Fruit fly (Drosophila melanogaster) whole organism, embryonic: ENCODE results near the gene CCAP-R.

ENCODE experiments used
- CG10267 ChIP-seq: fragments of 200-800 bp; sonication (Bioruptor generic); optimal IDR thresholded peaks from 2 replicates; lab custom pipeline; 2018; ENCODE audit warnings: missing biosample characterization, mild to moderate bottlenecking, missing genetic modification characterization, moderate library complexity
- CG10543 ChIP-seq: fragments of 200-800 bp; sonication (Bioruptor generic); optimal IDR thresholded peaks from 3 replicates; lab custom pipeline; 2017; ENCODE audit warnings: missing biosample characterization, mild to moderate bottlenecking, missing genetic modification characterization, moderate library complexity
- CG12155 ChIP-seq: fragments of 200-800 bp; sonication (Bioruptor generic); optimal IDR thresholded peaks from 3 replicates; lab custom pipeline; 2016; ENCODE audit warnings: missing biosample characterization, missing genetic modification characterization
- CG12236 ChIP-seq: fragments of 200-800 bp; sonication (Bioruptor generic); optimal IDR thresholded peaks from 2 replicates; lab custom pipeline; 2016; ENCODE audit warnings: missing biosample characterization, missing genetic modification characterization
- CG14965 ChIP-seq: fragments of 200-800 bp; sonication (Bioruptor generic); optimal IDR thresholded peaks from 2 replicates; lab custom pipeline; 2016; ENCODE audit warnings: missing biosample characterization, missing genetic modification characterization, borderline replicate concordance
- CG15269 ChIP-seq: fragments of 200-800 bp; sonication (Bioruptor generic); optimal IDR thresholded peaks from 2 replicates; lab custom pipeline; 2018; ENCODE audit warnings: missing biosample characterization, mild to moderate bottlenecking, missing genetic modification characterization, moderate library complexity
- CG1602 ChIP-seq: fragments of 200-800 bp; sonication (Bioruptor generic); optimal IDR thresholded peaks from 3 replicates; lab custom pipeline; 2016; ENCODE audit warnings: missing biosample characterization, missing genetic modification characterization
- CG16863 ChIP-seq: fragments of 200-800 bp; sonication (Bioruptor generic); optimal IDR thresholded peaks from 3 replicates; lab custom pipeline; 2016; ENCODE audit warnings: missing biosample characterization, missing genetic modification characterization
- CG17328 ChIP-seq: fragments of 200-800 bp; sonication (Bioruptor generic); IDR thresholded peaks from 2 replicates; pipeline ENCODE4 v1.3.6; 2022; ENCODE audit warnings: missing biosample characterization, missing genetic modification characterization
- CG17385 ChIP-seq: fragments of 200-800 bp; sonication (Bioruptor generic); optimal IDR thresholded peaks from 3 replicates; lab custom pipeline; 2018; ENCODE audit warnings: missing biosample characterization, mild to moderate bottlenecking, missing genetic modification characterization
- CG17912 ChIP-seq: fragments of 200-800 bp; sonication (Bioruptor generic); optimal IDR thresholded peaks from 2 replicates; lab custom pipeline; 2018; ENCODE audit warnings: missing biosample characterization, mild to moderate bottlenecking, missing genetic modification characterization
- CG18011 ChIP-seq: fragments of 200-800 bp; sonication (Bioruptor generic); optimal IDR thresholded peaks from 2 replicates; lab custom pipeline; 2017; ENCODE audit warnings: missing biosample characterization, missing genetic modification characterization, mild to moderate bottlenecking, moderate library complexity, missing genotype
- CG18619 ChIP-seq: fragments of 200-800 bp; sonication (Bioruptor generic); optimal IDR thresholded peaks from 3 replicates; lab custom pipeline; 2017; ENCODE audit warnings: missing biosample characterization, mild to moderate bottlenecking, missing genetic modification characterization
- CG31441 ChIP-seq: fragments of 200-800 bp; sonication (Bioruptor generic); IDR thresholded peaks from 2 replicates; pipeline ENCODE4 v1.3.6; 2022; ENCODE audit warnings: missing biosample characterization, missing genetic modification characterization
- CG32532 ChIP-seq: fragments of 200-800 bp; sonication (Bioruptor generic); IDR thresholded peaks from 2 replicates; pipeline ENCODE4 v1.3.6; 2022; ENCODE audit warnings: missing biosample characterization, missing genetic modification characterization
- CG34422 ChIP-seq: fragments of 200-800 bp; sonication (Bioruptor generic); IDR thresholded peaks from 3 replicates; pipeline ENCODE4 v1.3.6; 2022; ENCODE audit warnings: missing biosample characterization, missing genetic modification characterization
- CG3838 ChIP-seq: fragments of 200-800 bp; sonication (Bioruptor generic); optimal IDR thresholded peaks from 3 replicates; lab custom pipeline; 2016; ENCODE audit warnings: missing biosample characterization, missing genetic modification characterization
- CG42726 ChIP-seq: fragments of 200-800 bp; sonication (Bioruptor generic); IDR thresholded peaks from 2 replicates; pipeline ENCODE4 v1.3.6; 2022; ENCODE audit warnings: missing biosample characterization, missing genetic modification characterization; ENCODE audit not compliant: partially characterized antibody
- CG4854 ChIP-seq: fragments of 200-800 bp; sonication (Bioruptor generic); optimal IDR thresholded peaks from 2 replicates; lab custom pipeline; 2016; ENCODE audit warnings: missing biosample characterization, missing genetic modification characterization, inconsistent platforms
- CG6175 ChIP-seq: fragments of 200-800 bp; sonication (Bioruptor generic); IDR thresholded peaks from 3 replicates; pipeline ENCODE4 v1.3.6; 2022; ENCODE audit warnings: missing biosample characterization, missing genetic modification characterization
- CG7786 ChIP-seq: fragments of 200-800 bp; sonication (Bioruptor generic); optimal IDR thresholded peaks from 2 replicates; lab custom pipeline; 2016; ENCODE audit warnings: missing biosample characterization, missing genetic modification characterization
- CG7839 ChIP-seq: fragments of 200-800 bp; sonication (Bioruptor generic); optimal IDR thresholded peaks from 3 replicates; lab custom pipeline; 2018; ENCODE audit warnings: missing biosample characterization, mild to moderate bottlenecking, missing genetic modification characterization, moderate library complexity
- CG7928 ChIP-seq: fragments of 200-800 bp; sonication (Bioruptor generic); optimal IDR thresholded peaks from 2 replicates; lab custom pipeline; 2017; ENCODE audit warnings: missing biosample characterization, mild to moderate bottlenecking, missing genetic modification characterization
- CG8924 ChIP-seq: fragments of 200-800 bp; optimal IDR thresholded peaks from 3 replicates; lab custom pipeline; 2019; ENCODE audit warnings: missing biosample characterization, mild to moderate bottlenecking, missing genetic modification characterization, moderate library complexity
- HLHmδ ChIP-seq: fragments of 200-800 bp; sonication (Bioruptor generic); optimal IDR thresholded peaks from 2 replicates; lab custom pipeline; 2018; ENCODE audit warnings: missing biosample characterization, mild to moderate bottlenecking, missing genetic modification characterization, moderate library complexity
- HmgD ChIP-seq: fragments of 200-800 bp; sonication (Bioruptor generic); optimal IDR thresholded peaks from 3 replicates; lab custom pipeline; 2016; ENCODE audit warnings: missing biosample characterization, missing genetic modification characterization
- Med ChIP-seq: fragments of 200-800 bp; sonication (Bioruptor generic); peaks from one replicate; lab custom pipeline; 2016; ENCODE audit warnings: missing biosample characterization, missing genetic modification characterization, mild to moderate bottlenecking, inconsistent platforms, moderate library complexity
- Ptx1 ChIP-seq: fragments of 200-800 bp; sonication (Bioruptor generic); IDR thresholded peaks from 2 replicates; pipeline ENCODE4 v1.3.6; 2022; ENCODE audit warnings: missing biosample characterization, missing genetic modification characterization
- Rx ChIP-seq: fragments of 200-800 bp; sonication (Bioruptor generic); IDR thresholded peaks from 2 replicates; pipeline ENCODE4 v1.3.6; 2022; ENCODE audit warnings: missing biosample characterization, missing genetic modification characterization
- Taf1 ChIP-seq: fragments of 200-800 bp; sonication (Bioruptor generic); IDR thresholded peaks from 2 replicates; pipeline ENCODE4 v1.3.6; 2022; ENCODE audit warnings: missing biosample characterization, missing genetic modification characterization
- Usf ChIP-seq: fragments of 200-800 bp; sonication (Bioruptor generic); optimal IDR thresholded peaks from 2 replicates; lab custom pipeline; 2017; ENCODE audit warnings: missing genotype, missing biosample characterization, missing genetic modification characterization
- ac ChIP-seq: fragments of 200-800 bp; sonication (Bioruptor generic); optimal IDR thresholded peaks from 3 replicates; lab custom pipeline; 2017; ENCODE audit warnings: missing biosample characterization, mild to moderate bottlenecking, missing genetic modification characterization
- bbx ChIP-seq: fragments of 200-800 bp; sonication (Bioruptor generic); IDR thresholded peaks from 2 replicates; pipeline ENCODE4 v1.3.6; 2022; ENCODE audit warnings: missing biosample characterization, missing genetic modification characterization; ENCODE audit not compliant: partially characterized antibody
- bcd ChIP-seq: fragments of 200-800 bp; sonication (Bioruptor generic); optimal IDR thresholded peaks from 2 replicates; lab custom pipeline; 2017; ENCODE audit warnings: missing biosample characterization, mild to moderate bottlenecking, missing genetic modification characterization
- cad ChIP-seq: fragments of >200 bp; optimal IDR thresholded peaks from 2 replicates; lab custom pipeline; 2017; ENCODE audit warnings: missing biosample characterization, missing genetic modification characterization
- chif ChIP-seq, 2 experiments: fragments of 200-800 bp; sonication (Bioruptor generic); optimal IDR thresholded peaks; 3 replicates each; lab custom pipeline; 2016; ENCODE audit warnings: missing biosample characterization in 2 of 2, missing genetic modification characterization in 2 of 2
- cwo ChIP-seq: fragments of 200-800 bp; sonication (Bioruptor generic); optimal IDR thresholded peaks from 3 replicates; lab custom pipeline; 2017; ENCODE audit warnings: missing biosample characterization, missing genetic modification characterization, mild to moderate bottlenecking, moderate library complexity, missing genetic modification reagents
- dm ChIP-seq: fragments of 200-800 bp; sonication (Bioruptor generic); optimal IDR thresholded peaks from 3 replicates; lab custom pipeline; 2016; ENCODE audit warnings: missing biosample characterization, missing genetic modification characterization
- exex ChIP-seq: fragments of 200-800 bp; sonication (Bioruptor generic); optimal IDR thresholded peaks from 4 replicates; lab custom pipeline; 2018; ENCODE audit warnings: missing biosample characterization, mild to moderate bottlenecking, missing genetic modification characterization, moderate library complexity
- eyg ChIP-seq: fragments of 200-800 bp; sonication (Bioruptor generic); optimal IDR thresholded peaks from 3 replicates; lab custom pipeline; 2016; ENCODE audit warnings: missing biosample characterization, missing genetic modification characterization
- fru ChIP-seq: fragments of >200 bp; optimal IDR thresholded peaks from 2 replicates; lab custom pipeline; 2017
- grau ChIP-seq: fragments of 200-800 bp; optimal IDR thresholded peaks from 3 replicates; lab custom pipeline; 2019; ENCODE audit warnings: missing biosample characterization, mild to moderate bottlenecking, missing genetic modification characterization, moderate library complexity
- ham ChIP-seq: fragments of 200-800 bp; sonication (Bioruptor generic); IDR thresholded peaks from 2 replicates; pipeline ENCODE4 v1.3.6; 2022; ENCODE audit warnings: missing biosample characterization, missing genetic modification characterization
- ind ChIP-seq: fragments of 200-800 bp; sonication (Bioruptor generic); optimal IDR thresholded peaks from 3 replicates; lab custom pipeline; 2016; ENCODE audit warnings: missing biosample characterization, missing genetic modification characterization
- lab ChIP-seq: fragments of 200-800 bp; sonication (Bioruptor generic); optimal IDR thresholded peaks from 3 replicates; lab custom pipeline; 2017; ENCODE audit warnings: missing biosample characterization, missing genetic modification characterization, mild to moderate bottlenecking, moderate library complexity, missing genetic modification reagents
- nmo ChIP-seq: fragments of 200-800 bp; sonication (Bioruptor generic); optimal IDR thresholded peaks from 2 replicates; lab custom pipeline; 2018; ENCODE audit warnings: missing biosample characterization, mild to moderate bottlenecking, missing genetic modification characterization, moderate library complexity
- otp ChIP-seq: fragments of 200-800 bp; sonication (Bioruptor generic); IDR thresholded peaks from 3 replicates; pipeline ENCODE4, ENCODE4 v1.3.6; 2022; ENCODE audit warnings: missing biosample characterization, missing genetic modification characterization
- phol ChIP-seq: fragments of 200-800 bp; sonication (Bioruptor generic); optimal IDR thresholded peaks from 3 replicates; lab custom pipeline; 2018; ENCODE audit warnings: missing biosample characterization, mild to moderate bottlenecking, missing genetic modification characterization, moderate library complexity
- sens ChIP-seq: fragments of 200-800 bp; sonication (Bioruptor generic); peaks from one replicate; lab custom pipeline; 2016; ENCODE audit warnings: missing biosample characterization, missing genetic modification characterization
- seq ChIP-seq: fragments of 200-800 bp; sonication (Bioruptor generic); IDR thresholded peaks from 2 replicates; pipeline ENCODE4 v1.3.6; 2022; ENCODE audit warnings: missing biosample characterization, missing genetic modification characterization
- slp2 ChIP-seq: fragments of 200-800 bp; sonication (Bioruptor generic); optimal IDR thresholded peaks from 2 replicates; lab custom pipeline; 2016; ENCODE audit warnings: missing biosample characterization, missing genetic modification characterization
- ttk ChIP-seq: fragments of 200-800 bp; sonication (Bioruptor generic); IDR thresholded peaks from 2 replicates; pipeline ENCODE4 v2.1.2; 2022; ENCODE audit warnings: missing biosample characterization, missing genetic modification characterization
- z ChIP-seq: fragments of 200-800 bp; sonication (Bioruptor generic); IDR thresholded peaks from 3 replicates; pipeline ENCODE4 v1.3.6; 2022; ENCODE audit warnings: missing biosample characterization, missing genetic modification characterization

Gene CCAP-R

DNA sequence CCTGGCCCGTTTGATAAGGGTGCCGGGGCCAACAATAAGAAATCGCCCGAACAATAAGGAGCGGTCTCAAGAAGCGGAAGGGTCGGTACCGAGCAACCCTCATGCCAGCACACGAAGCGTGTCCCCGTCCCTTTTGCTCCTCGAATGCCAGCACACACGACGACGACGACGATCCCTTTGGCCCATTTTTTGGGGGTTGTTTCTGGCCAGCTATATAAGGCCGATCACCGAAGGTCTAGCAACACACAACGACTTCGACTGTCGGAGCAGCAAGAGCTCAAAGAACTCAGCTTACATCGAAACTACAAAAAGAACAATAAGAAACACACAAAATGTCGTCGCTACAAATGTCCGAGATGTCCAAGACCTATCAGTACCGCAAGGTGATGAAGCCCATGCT, 43.5 kb upstream of the CCAP-R start (continued):
- TF ChIP-seq CG7786 (GFP tag; lab: Kevin White, UChicago) (no peak), ac (GFP tag; lab: Kevin White, UChicago) (no peak), Rx (GFP tag; lab: Robert Waterston, UW) (no peak), HLHmδ (GFP tag; lab: Kevin White, UChicago) (peak; percentile 60), lab (GFP tag; lab: Kevin White, UChicago) (no peak), CG6175 (GFP tag; lab: Robert Waterston, UW) (no peak), CG18619 (GFP tag; lab: Kevin White, UChicago) (no peak), ttk (GFP tag; lab: Robert Waterston, UW) (0 out of 2 replicates have a peak, but pooled peaks have one; percentile 17), Usf (GFP tag; lab: Kevin White, UChicago) (no peak), CG17912 (no peak), otp (GFP tag; lab: Robert Waterston, UW) (no peak), exex (no peak), CG3838 (GFP tag; lab: Kevin White, UChicago) (no peak), CG17385 (no peak), slp2 (GFP tag; lab: Kevin White, UChicago) (no peak), Taf1 (no peak), phol (tag; lab: Kevin White, UChicago) (no peak), CG17328 (GFP tag; lab: Robert Waterston, UW) (no peak), CG34422 (GFP tag; lab: Robert Waterston, UW) (no peak), CG1602 (no peak), CG4854 (GFP tag; lab: Kevin White, UChicago) (no peak), ham (no peak), chif (GFP tag; optimal IDR thresholded peaks at IDR 0.05; lab: Kevin White, UChicago) (no peak), bcd (GFP tag; lab: Kevin White, UChicago) (no peak), bbx (GFP tag; lab: Robert Waterston, UW) (peak; percentile 56; the same call in 1 of the 2 replicates), sens (peak; percentile 15), CG8924 (tag; lab: Kevin White, UChicago) (no peak), CG18011 (GFP tag; lab: Kevin White, UChicago) (no peak), CG31441 (GFP tag; lab: Robert Waterston, UW) (no peak), CG7839 (no peak), CG7928 (no peak), nmo (GFP tag; lab: Kevin White, UChicago) (no peak), cad (GFP tag; lab: Kevin White, UChicago) (no peak), CG16863 (GFP tag; lab: Kevin White, UChicago) (no peak), CG12236 (GFP tag; lab: Kevin White, UChicago) (no peak), CG10543 (no peak), HmgD (GFP tag; lab: Kevin White, UChicago) (no peak), Ptx1 (GFP tag; lab: Robert Waterston, UW) (no peak), CG15269 (tag; lab: Kevin White, UChicago) (no peak), CG32532 (GFP tag; lab: Robert Waterston, UW) (no peak), CG12155 (GFP tag; lab: Kevin White, UChicago) (no peak), grau (tag; lab: Kevin White, UChicago) (no peak), eyg (no peak), CG14965 (no peak), ind (GFP tag; lab: Kevin White, UChicago) (no peak), CG10267 (tag; lab: Kevin White, UChicago) (no peak), cwo (GFP tag; lab: Kevin White, UChicago) (no peak), Med (GFP tag; lab: Kevin White, UChicago) (peak; percentile 75), dm (no peak), z (GFP tag; lab: Robert Waterston, UW) (no peak), seq (GFP tag; lab: Robert Waterston, UW) (peak; percentile 57; the same call in 1 of the 2 replicates), CG42726 (GFP tag; lab: Robert Waterston, UW) (no peak), fru (no peak)
